Worm (Caenorhabditis elegans) whole organism, L1 larva: ENCODE results near the gene C50F4.8.

ENCODE experiments used
- C04F5.9 ChIP-seq: sonication (generic microtip); optimal IDR thresholded peaks from 2 replicates; lab custom pipeline; 2016; ENCODE audit warnings: missing genetic modification characterization, missing compliant biosample characterization
- C16A3.4 ChIP-seq: fragments of 150-350 bp; optimal IDR thresholded peaks from 2 replicates; lab custom pipeline; 2014; ENCODE audit warnings: missing biosample characterization, missing genetic modification characterization
- aly-2 ChIP-seq: fragments of 150-350 bp; optimal IDR thresholded peaks from 2 replicates; lab custom pipeline; 2014; ENCODE audit warnings: missing biosample characterization, missing genetic modification characterization
- ama-1 ChIP-seq: fragments of 150-350 bp; optimal IDR thresholded peaks from 2 replicates; lab custom pipeline; 2014
- blmp-1 ChIP-seq: fragments of 150-350 bp; optimal IDR thresholded peaks from 2 replicates; lab custom pipeline; 2014; ENCODE audit warnings: missing biosample characterization, missing genetic modification characterization
- ceh-8 ChIP-seq: fragments of 200-800 bp; sonication (Bioruptor generic); optimal IDR thresholded peaks from 2 replicates; lab custom pipeline; 2018; ENCODE audit warnings: mild to moderate bottlenecking, missing genetic modification characterization, moderate library complexity, missing compliant biosample characterization
- ceh-88 ChIP-seq: fragments of 200-800 bp; sonication (Bioruptor generic); IDR thresholded peaks from 2 replicates; pipeline ENCODE4 v1.3.6; 2022; ENCODE audit warnings: missing genetic modification characterization, missing compliant biosample characterization
- dpl-1 ChIP-seq, 3 experiments: fragments of 150-350 bp in 2 of 3; sonication (generic microtip) in 1 of 3; optimal IDR thresholded peaks; 2 replicates each; lab custom pipeline; 2014 to 2017; ENCODE audit warnings: missing biosample characterization in 3 of 3, missing genetic modification characterization in 3 of 3, missing genetic modification reagents in 3 of 3
- efl-1 ChIP-seq, 4 experiments: fragments of 150-350 bp; optimal IDR thresholded peaks in 3 of 4; peaks in 1 of 4; 1 replicate in 1 of 4; 2 replicates in 3 of 4; lab custom pipeline; 2014; ENCODE audit warnings: missing biosample characterization in 2 of 4, missing genetic modification characterization in 2 of 4, missing genetic modification reagents in 2 of 4
- efl-3 ChIP-seq: fragments of 200-800 bp; sonication (Bioruptor generic); optimal IDR thresholded peaks from 2 replicates; lab custom pipeline; 2018; ENCODE audit warnings: mild to moderate bottlenecking, missing genetic modification characterization, missing compliant biosample characterization
- egl-13 ChIP-seq: sonication (generic microtip); optimal IDR thresholded peaks from 2 replicates; lab custom pipeline; 2016; ENCODE audit warnings: missing genotype, missing genetic modification reagents, missing genetic modification characterization, missing compliant biosample characterization
- egl-27 ChIP-seq, 2 experiments: fragments of 150-350 bp in 1 of 2; sonication (generic microtip); optimal IDR thresholded peaks; 3 replicates each; lab custom pipeline; 2017 to 2018; ENCODE audit warnings: missing biosample characterization in 2 of 2, missing genetic modification characterization in 2 of 2, missing genetic modification reagents in 2 of 2
- elt-2 ChIP-seq: sonication (generic microtip); optimal IDR thresholded peaks from 2 replicates; lab custom pipeline; 2016; ENCODE audit warnings: missing genetic modification characterization, mild to moderate bottlenecking, inconsistent platforms, missing compliant biosample characterization, missing genetic modification reagents
- ets-5 ChIP-seq: fragments of 200-800 bp; sonication (Bioruptor generic); IDR thresholded peaks from 2 replicates; pipeline ENCODE4 v1.3.6; 2022; ENCODE audit warnings: missing genetic modification characterization, missing compliant biosample characterization
- fkh-10 ChIP-seq: sonication (generic microtip); optimal IDR thresholded peaks from 2 replicates; lab custom pipeline; 2017; ENCODE audit warnings: missing biosample characterization, missing genetic modification reagents, missing genetic modification characterization
- fkh-4 ChIP-seq: sonication (generic microtip); optimal IDR thresholded peaks from 2 replicates; lab custom pipeline; 2016; ENCODE audit warnings: missing compliant biosample characterization, missing genetic modification characterization, borderline replicate concordance
- fkh-8 ChIP-seq: sonication (generic microtip); optimal IDR thresholded peaks from 2 replicates; lab custom pipeline; 2016; ENCODE audit warnings: mild to moderate bottlenecking, missing genetic modification characterization, missing compliant biosample characterization
- grh-1 ChIP-seq: fragments of 200-800 bp; sonication (Bioruptor generic); IDR thresholded peaks from 2 replicates; pipeline ENCODE4 v1.3.6; 2022; ENCODE audit warnings: missing genetic modification reagents, missing genetic modification characterization, missing compliant biosample characterization
- hlh-17 ChIP-seq: fragments of 200-800 bp; sonication (Bioruptor generic); optimal IDR thresholded peaks from 2 replicates; lab custom pipeline; 2018; ENCODE audit warnings: missing genetic modification characterization, mild to moderate bottlenecking, missing compliant biosample characterization, moderate library complexity, borderline replicate concordance
- hlh-4 ChIP-seq: sonication (generic microtip); optimal IDR thresholded peaks from 2 replicates; lab custom pipeline; 2016; ENCODE audit warnings: mild to moderate bottlenecking, missing genetic modification characterization, missing compliant biosample characterization
- hpl-2 ChIP-seq: fragments of 150-350 bp; optimal IDR thresholded peaks from 2 replicates; lab custom pipeline; 2014; ENCODE audit warnings: missing biosample characterization, missing genetic modification reagents, missing genetic modification characterization
- lin-14 ChIP-seq: fragments of 200-800 bp; sonication (Bioruptor generic); optimal IDR thresholded peaks from 2 replicates; lab custom pipeline; 2018; ENCODE audit warnings: mild to moderate bottlenecking, missing genetic modification characterization, moderate library complexity, missing compliant biosample characterization
- lin-15B ChIP-seq: fragments of 150-350 bp; sonication (generic microtip); optimal IDR thresholded peaks from 3 replicates; lab custom pipeline; 2014; ENCODE audit warnings: missing biosample characterization, missing genetic modification characterization
- lin-35 ChIP-seq, 2 experiments: fragments of 150-350 bp; optimal IDR thresholded peaks; 2 replicates each; lab custom pipeline; 2014; ENCODE audit warnings: missing biosample characterization in 2 of 2, missing genetic modification characterization in 2 of 2, missing genetic modification reagents in 2 of 2
- lin-39 ChIP-seq: fragments of 150-350 bp; optimal IDR thresholded peaks from 2 replicates; lab custom pipeline; 2014; ENCODE audit warnings: missing biosample characterization, missing genetic modification reagents, missing genetic modification characterization
- lir-3 ChIP-seq: sonication (generic microtip); optimal IDR thresholded peaks from 2 replicates; lab custom pipeline; 2016; ENCODE audit warnings: mild to moderate bottlenecking, missing genetic modification characterization, moderate library complexity, missing compliant biosample characterization; ENCODE audit not compliant: poor library complexity
- lsy-2 ChIP-seq, 2 experiments: fragments of 150-350 bp; optimal IDR thresholded peaks; 2 replicates each; lab custom pipeline; 2014; ENCODE audit warnings: missing biosample characterization in 2 of 2, missing genetic modification characterization in 2 of 2
- mdl-1 ChIP-seq, 2 experiments: fragments of 150-350 bp; optimal IDR thresholded peaks; 2 replicates each; lab custom pipeline; 2014 to 2017; ENCODE audit warnings: missing biosample characterization in 2 of 2, missing genetic modification characterization in 2 of 2, inconsistent platforms in 1 of 2
- mef-2 ChIP-seq: fragments of 150-350 bp; optimal IDR thresholded peaks from 2 replicates; lab custom pipeline; 2014; ENCODE audit warnings: missing biosample characterization, missing genetic modification characterization
- mep-1 ChIP-seq: fragments of 150-350 bp; optimal IDR thresholded peaks from 2 replicates; lab custom pipeline; 2014; ENCODE audit warnings: missing biosample characterization, missing genetic modification characterization
- nhr-12 ChIP-seq: sonication (generic microtip); optimal IDR thresholded peaks from 2 replicates; lab custom pipeline; 2017; ENCODE audit warnings: missing biosample characterization, missing genetic modification characterization
- nhr-20 ChIP-seq: sonication (generic microtip); optimal IDR thresholded peaks from 2 replicates; lab custom pipeline; 2016; ENCODE audit warnings: mild to moderate bottlenecking, missing genetic modification characterization, missing compliant biosample characterization
- nhr-237 ChIP-seq: fragments of 150-350 bp; optimal IDR thresholded peaks from 2 replicates; lab custom pipeline; 2014; ENCODE audit warnings: missing biosample characterization, missing genetic modification characterization
- nhr-28 ChIP-seq: fragments of 150-350 bp; optimal IDR thresholded peaks from 2 replicates; lab custom pipeline; 2014; ENCODE audit warnings: missing biosample characterization, missing genetic modification characterization
- nhr-47 ChIP-seq: sonication (generic microtip); optimal IDR thresholded peaks from 2 replicates; lab custom pipeline; 2016; ENCODE audit warnings: mild to moderate bottlenecking, missing genetic modification characterization, moderate library complexity, missing compliant biosample characterization
- nhr-71 ChIP-seq: sonication (generic microtip); optimal IDR thresholded peaks from 2 replicates; lab custom pipeline; 2016; ENCODE audit warnings: mild to moderate bottlenecking, missing genetic modification characterization, moderate library complexity, missing compliant biosample characterization
- nhr-76 ChIP-seq: sonication (generic microtip); optimal IDR thresholded peaks from 2 replicates; lab custom pipeline; 2017; ENCODE audit warnings: missing biosample characterization, missing genetic modification characterization
- pag-3 ChIP-seq: sonication (generic microtip); optimal IDR thresholded peaks from 2 replicates; lab custom pipeline; 2017; ENCODE audit warnings: missing genetic modification characterization, mild to moderate bottlenecking, missing compliant biosample characterization, antibody characterized with exemption, borderline replicate concordance; ENCODE audit not compliant: insufficient read depth
- pqm-1 ChIP-seq: sonication (generic microtip); optimal IDR thresholded peaks from 3 replicates; lab custom pipeline; 2017; ENCODE audit warnings: missing biosample characterization, missing genetic modification characterization
- rnt-1 ChIP-seq: sonication (generic microtip); optimal IDR thresholded peaks from 2 replicates; lab custom pipeline; 2016; ENCODE audit warnings: mild to moderate bottlenecking, missing genetic modification characterization, moderate library complexity, missing compliant biosample characterization
- skn-1 ChIP-seq: fragments of 150-350 bp; optimal IDR thresholded peaks from 2 replicates; lab custom pipeline; 2014; ENCODE audit warnings: missing biosample characterization, missing genetic modification characterization
- snpc-4 ChIP-seq: fragments of 150-350 bp; optimal IDR thresholded peaks from 2 replicates; lab custom pipeline; 2014; ENCODE audit warnings: missing biosample characterization, missing genetic modification characterization
- snu-23 ChIP-seq: sonication (generic microtip); optimal IDR thresholded peaks from 2 replicates; lab custom pipeline; 2016; ENCODE audit warnings: missing genetic modification characterization, missing compliant biosample characterization
- sox-4 ChIP-seq: sonication (generic microtip); optimal IDR thresholded peaks from 2 replicates; lab custom pipeline; 2016; ENCODE audit warnings: missing genetic modification characterization, missing compliant biosample characterization
- sptf-1 ChIP-seq: fragments of 150-350 bp; optimal IDR thresholded peaks from 2 replicates; lab custom pipeline; 2014; ENCODE audit warnings: missing biosample characterization, missing genetic modification characterization
- tlp-1 ChIP-seq: fragments of 150-350 bp; optimal IDR thresholded peaks from 2 replicates; lab custom pipeline; 2014; ENCODE audit warnings: missing biosample characterization, missing genetic modification characterization
- unc-130 ChIP-seq: fragments of 150-350 bp; optimal IDR thresholded peaks from 2 replicates; lab custom pipeline; 2017; ENCODE audit warnings: missing biosample characterization, missing genetic modification characterization, inconsistent platforms
- unc-30 ChIP-seq: sonication (generic microtip); optimal IDR thresholded peaks from 2 replicates; lab custom pipeline; 2017; ENCODE audit warnings: missing biosample characterization, missing genetic modification characterization
- unc-98 ChIP-seq: fragments of 200-800 bp; sonication (Bioruptor generic); IDR thresholded peaks from 2 replicates; pipeline ENCODE4 v1.3.6; 2022; ENCODE audit warnings: missing genetic modification characterization, missing compliant biosample characterization
- vab-15 ChIP-seq: sonication (generic microtip); optimal IDR thresholded peaks from 2 replicates; lab custom pipeline; 2017; ENCODE audit warnings: missing genotype, mild to moderate bottlenecking, missing genetic modification characterization, missing compliant biosample characterization
- zag-1 ChIP-seq: fragments of 150-350 bp; optimal IDR thresholded peaks from 2 replicates; lab custom pipeline; 2014; ENCODE audit warnings: missing biosample characterization, missing genetic modification characterization
- zip-4 ChIP-seq: fragments of 200-800 bp; sonication (Bioruptor generic); optimal IDR thresholded peaks from 2 replicates; lab custom pipeline; 2018; ENCODE audit warnings: mild to moderate bottlenecking, missing genetic modification characterization, moderate library complexity, missing compliant biosample characterization
- ztf-11 ChIP-seq, 2 experiments: sonication (generic microtip); optimal IDR thresholded peaks; 2 replicates each; lab custom pipeline; 2016 to 2017; ENCODE audit warnings: missing genetic modification characterization in 2 of 2, missing biosample characterization in 1 of 2, missing compliant biosample characterization in 1 of 2

C50F4.8 gene

ce11 chrV:9513590-9513989 lies 5.1 kb downstream of the C50F4.8 start, which contains the start of gene eif-2Bdelta:
Gene eif-2Bdelta, plus strand, starts transcription at chrV:9513824.
- no peak for TF ChIP-seq nhr-237
- peak; percentile 83 for TF ChIP-seq nhr-71 (tag; lab: Kevin White, UChicago)
- TF ChIP-seq sptf-1 (tag; lab: Kevin White, UChicago) = no peak
- no peak for TF ChIP-seq unc-98
- peak; percentile 57 to 76 (median 71) for TF ChIP-seq dpl-1 (GFP tag; optimal IDR thresholded peaks at IDR 0.05; lab: Kevin White, UChicago)
- no peak for TF ChIP-seq zag-1 (tag; lab: Kevin White, UChicago)
- peak; percentile 15 for TF ChIP-seq C04F5.9
- TF ChIP-seq lir-3 = no peak
- TF ChIP-seq vab-15 (tag; lab: Kevin White, UChicago) = no peak
- TF ChIP-seq mdl-1 (tag; optimal IDR thresholded peaks at IDR 0.05; lab: Kevin White, UChicago) = peak in 1 of 2 experiments; percentile 26
- TF ChIP-seq ama-1 (lab: Kevin White, UChicago) = no peak
- TF ChIP-seq hlh-4 (tag; lab: Kevin White, UChicago) = no peak
- TF ChIP-seq tlp-1 (tag; lab: Kevin White, UChicago) = no peak
- no peak for TF ChIP-seq pag-3 (tag; lab: Kevin White, UChicago)
- peak; percentile 51 to 73 for TF ChIP-seq efl-1 (optimal IDR thresholded peaks at IDR 0.05; lab: Kevin White, UChicago)
- TF ChIP-seq efl-1 (GFP tag; optimal IDR thresholded peaks at IDR 0.05 in 1 of 2; lab: Kevin White, UChicago) = peak; percentile 68 to 96
- TF ChIP-seq lin-35 (GFP tag; optimal IDR thresholded peaks at IDR 0.05; lab: Kevin White, UChicago) = peak; percentile 49 to 76
- TF ChIP-seq nhr-12 = no peak
- TF ChIP-seq unc-30 (tag; lab: Kevin White, UChicago) = no peak
- TF ChIP-seq nhr-28 (tag; lab: Kevin White, UChicago) = no peak
- TF ChIP-seq ceh-88 (GFP tag; lab: Robert Waterston, UW) = no peak
- TF ChIP-seq lsy-2 (tag; optimal IDR thresholded peaks at IDR 0.05; lab: Kevin White, UChicago) = peak; percentile 71 to 84
- TF ChIP-seq pqm-1 = no peak
- TF ChIP-seq ztf-11 (tag; optimal IDR thresholded peaks at IDR 0.05; lab: Kevin White, UChicago) = no peak
- TF ChIP-seq blmp-1 = peak; percentile 52
- peak; percentile 79 for TF ChIP-seq snu-23 (GFP tag; lab: Kevin White, UChicago)
- peak; percentile 70 for TF ChIP-seq nhr-20 (tag; lab: Kevin White, UChicago)
- TF ChIP-seq egl-27 (tag; optimal IDR thresholded peaks at IDR 0.05; lab: Kevin White, UChicago) = no peak
- peak; percentile 76 for TF ChIP-seq rnt-1
- peak; percentile 54 for TF ChIP-seq snpc-4 (tag; lab: Kevin White, UChicago)
- TF ChIP-seq hlh-17 (GFP tag; lab: Kevin White, UChicago) = no peak
- TF ChIP-seq hpl-2 (GFP tag; lab: Kevin White, UChicago) = no peak
- peak; percentile 45 for TF ChIP-seq egl-13 (tag; lab: Kevin White, UChicago)
- TF ChIP-seq sox-4 (tag; lab: Kevin White, UChicago) = peak; percentile 63
- TF ChIP-seq nhr-47 (tag; lab: Kevin White, UChicago) = peak; percentile 79
- no peak for TF ChIP-seq lin-15B
- TF ChIP-seq ceh-8 (GFP tag; lab: Kevin White, UChicago) = no peak
- no peak for TF ChIP-seq fkh-10
- no peak for TF ChIP-seq mef-2
- TF ChIP-seq skn-1 (tag; lab: Kevin White, UChicago) = peak; percentile 29
- peak; percentile 55 for TF ChIP-seq elt-2 (tag; lab: Kevin White, UChicago)
- TF ChIP-seq grh-1 (GFP tag; lab: Robert Waterston, UW) = no peak
- peak; percentile 27 for TF ChIP-seq zip-4
- TF ChIP-seq efl-3 (GFP tag; lab: Kevin White, UChicago) = no peak
- no peak for TF ChIP-seq fkh-8 (tag; lab: Kevin White, UChicago)
- TF ChIP-seq aly-2 (tag; lab: Kevin White, UChicago) = no peak
- TF ChIP-seq lin-14 = peak; percentile 72
- no peak for TF ChIP-seq unc-130 (tag; lab: Kevin White, UChicago)
- peak; percentile 39 for TF ChIP-seq C16A3.4
- peak; percentile 67 for TF ChIP-seq lin-39 (tag; lab: Kevin White, UChicago)
- peak; percentile 90 for TF ChIP-seq mep-1 (tag; lab: Kevin White, UChicago)
- TF ChIP-seq fkh-4 = no peak
- no peak for TF ChIP-seq nhr-76 (tag; lab: Kevin White, UChicago)
- TF ChIP-seq ets-5 = no peak
